Worm (Caenorhabditis elegans): ENCODE results near the gene fbxa-160.

fbxa-160 gene

DNA sequence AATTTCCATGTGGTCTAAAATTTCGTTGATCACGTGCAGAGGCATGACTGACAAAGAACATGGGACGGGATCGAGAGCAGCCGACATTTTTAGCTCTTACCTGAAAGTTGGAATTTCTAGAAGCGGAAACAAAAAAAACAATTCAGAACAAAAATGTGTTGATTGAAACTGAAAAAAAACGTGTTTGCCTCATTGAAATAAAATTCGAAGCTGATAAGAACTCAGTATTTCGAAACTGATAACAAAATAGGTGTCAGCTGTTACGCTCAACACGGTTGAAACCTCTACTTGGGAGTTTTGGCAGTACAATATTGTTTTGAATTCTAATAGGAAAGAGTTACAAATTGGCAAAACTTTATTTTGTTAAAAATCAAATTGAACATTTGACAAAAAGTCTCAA lies 15.6 kb downstream of the fbxa-160 start:
- no peak for TF ChIP-seq mab-5 (tag; optimal IDR thresholded peaks at IDR 0.05)

DNA sequence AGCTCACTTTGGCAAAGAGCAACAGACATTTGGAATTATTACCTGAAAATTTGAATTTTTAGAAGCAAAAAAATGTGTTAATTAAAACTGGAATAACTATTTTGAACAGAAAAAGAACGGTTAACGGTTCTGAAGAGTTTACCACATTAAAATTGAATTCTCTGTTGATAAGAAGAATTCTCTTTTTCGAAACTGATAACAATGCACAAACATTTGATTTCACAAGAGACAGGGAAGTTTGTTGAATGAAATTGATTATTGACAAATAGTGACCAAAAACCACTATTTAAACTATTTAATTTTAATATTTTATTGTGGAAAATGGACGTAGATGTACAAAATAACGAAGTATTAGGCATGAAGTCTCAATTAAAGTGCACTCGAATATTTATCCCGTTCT lies 16.9 kb downstream of the fbxa-160 start:
- TF ChIP-seq bed-3 (GFP tag; optimal IDR thresholded peaks at IDR 0.05) (no peak), nhr-76 (tag; optimal IDR thresholded peaks at IDR 0.05) (no peak), mep-1 (tag; optimal IDR thresholded peaks at IDR 0.05) (no peak), snpc-4 (tag; optimal IDR thresholded peaks at IDR 0.05) (no peak), tbx-8 (GFP tag; optimal IDR thresholded peaks at IDR 0.05) (no peak), cnd-1 (tag; optimal IDR thresholded peaks at IDR 0.05) (no peak), unc-62 (GFP tag; optimal IDR thresholded peaks at IDR 0.05) (no peak), nhr-28 (tag; optimal IDR thresholded peaks at IDR 0.05) (no peak), elt-1 (tag; optimal IDR thresholded peaks at IDR 0.05; ENCODE audit: borderline replicate concordance, insufficient read depth) (no peak), ham-2 (GFP tag; optimal IDR thresholded peaks at IDR 0.05) (no peak), mab-5 (tag; optimal IDR thresholded peaks at IDR 0.05) (no peak), mls-2 (tag; optimal IDR thresholded peaks at IDR 0.05) (no peak), zip-8 (tag; optimal IDR thresholded peaks at IDR 0.05) (no peak), blmp-1 (tag; optimal IDR thresholded peaks at IDR 0.05) (no peak), sptf-1 (tag; optimal IDR thresholded peaks at IDR 0.05) (no peak), nhr-2 (tag; optimal IDR thresholded peaks at IDR 0.05) (no peak), hlh-1 (tag; optimal IDR thresholded peaks at IDR 0.05) (no peak), nhr-237 (tag; optimal IDR thresholded peaks at IDR 0.05) (no peak)

DNA sequence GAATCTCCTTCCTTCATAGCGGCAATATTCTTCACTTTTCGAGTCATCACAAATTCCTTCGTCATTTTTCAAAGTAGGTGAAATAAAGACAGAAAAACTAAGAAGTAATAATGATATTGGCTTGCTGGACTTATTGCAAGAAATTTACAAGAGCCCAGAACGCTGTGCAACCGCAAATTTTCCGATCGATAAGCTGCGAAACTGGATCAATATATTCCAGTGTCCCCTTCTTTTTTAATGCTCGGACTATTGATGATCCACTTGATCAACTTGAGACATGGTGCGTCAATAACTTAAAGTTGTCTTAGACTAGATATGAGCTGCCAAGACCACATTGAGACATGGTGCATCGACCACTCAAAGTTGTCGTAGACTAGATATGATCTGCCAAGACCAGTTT lies 18.4 kb downstream of the fbxa-160 start, which contains the start of gene bath-33:
Gene bath-33 (minus strand): TSS at position 101 of the 400 bp plus-strand sequence.
- TF ChIP-seq unc-39 (tag; optimal IDR thresholded peaks at IDR 0.05) (no peak), elt-3 (tag; optimal IDR thresholded peaks at IDR 0.05) (no peak), hlh-1 (tag; optimal IDR thresholded peaks at IDR 0.05) (no peak), nhr-12 (tag; optimal IDR thresholded peaks at IDR 0.05) (no peak), ztf-11 (tag; optimal IDR thresholded peaks at IDR 0.05) (no peak), M03D4.4 (tag; optimal IDR thresholded peaks at IDR 0.05) (no peak)

- TF ChIP-seq ztf-11 (tag; optimal IDR thresholded peaks at IDR 0.05), result no peak
- no peak for TF ChIP-seq lsy-2 (tag; optimal IDR thresholded peaks at IDR 0.05)
- peak; percentile 73 for TF ChIP-seq elt-1 (tag; optimal IDR thresholded peaks at IDR 0.05; ENCODE audit: borderline replicate concordance, insufficient read depth)
These were observed 19.5 kb downstream of the fbxa-160 start for ce11 chrII:1605010-1605409.

DNA sequence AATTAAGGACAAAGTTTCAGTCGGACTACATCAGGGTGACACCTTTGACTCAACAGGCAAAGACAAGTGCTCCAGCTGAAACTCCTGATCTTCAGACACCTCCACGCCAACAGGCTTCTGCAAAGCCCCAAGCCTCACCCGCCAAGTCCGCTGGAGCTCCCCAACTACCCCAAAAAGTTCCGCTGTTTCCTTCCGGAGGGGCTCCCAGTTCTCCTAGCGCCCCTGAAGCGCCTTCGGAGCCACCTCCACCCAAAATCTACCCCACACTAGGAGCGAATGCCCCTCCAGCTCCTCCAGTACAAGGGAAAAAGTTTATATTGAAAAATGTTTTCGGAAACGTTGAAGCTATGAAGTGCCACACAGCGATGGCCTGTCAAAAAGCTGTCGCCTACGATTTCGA lies 21.4 kb downstream of the fbxa-160 start:
- TF ChIP-seq lin-13 (tag; optimal IDR thresholded peaks at IDR 0.05), result no peak
- TF ChIP-seq ham-2 (GFP tag; optimal IDR thresholded peaks at IDR 0.05), result no peak

ce11 chrII:1601507-1601906 lies 23.0 kb downstream of the fbxa-160 start, which contains the start of gene bath-47:
Gene bath-47, plus strand, starts transcription at chrII:1601811.
- TF ChIP-seq ceh-43 (GFP tag; optimal IDR thresholded peaks at IDR 0.05) (no peak), bed-3 (GFP tag; optimal IDR thresholded peaks at IDR 0.05) (no peak), sptf-1 (tag; optimal IDR thresholded peaks at IDR 0.05) (no peak), ztf-11 (tag; optimal IDR thresholded peaks at IDR 0.05) (no peak), mab-5 (tag; optimal IDR thresholded peaks at IDR 0.05) (no peak), cnd-1 (tag; optimal IDR thresholded peaks at IDR 0.05) (no peak), lsy-2 (tag; optimal IDR thresholded peaks at IDR 0.05) (no peak), elt-3 (tag; optimal IDR thresholded peaks at IDR 0.05) (no peak), snpc-4 (tag; optimal IDR thresholded peaks at IDR 0.05) (no peak), nhr-28 (tag; optimal IDR thresholded peaks at IDR 0.05) (no peak), nhr-237 (tag; optimal IDR thresholded peaks at IDR 0.05) (no peak), nhr-2 (tag; optimal IDR thresholded peaks at IDR 0.05) (no peak), tbx-8 (GFP tag; optimal IDR thresholded peaks at IDR 0.05) (no peak)

- TF ChIP-seq snpc-4 (tag; optimal IDR thresholded peaks at IDR 0.05) (no peak), blmp-1 (tag; optimal IDR thresholded peaks at IDR 0.05) (no peak), lin-32 (GFP tag; optimal IDR thresholded peaks at IDR 0.05) (no peak), unc-62 (GFP tag; optimal IDR thresholded peaks at IDR 0.05) (no peak), bed-3 (GFP tag; optimal IDR thresholded peaks at IDR 0.05) (no peak), M03D4.4 (tag; optimal IDR thresholded peaks at IDR 0.05) (no peak), lsy-2 (tag; optimal IDR thresholded peaks at IDR 0.05) (no peak), cnd-1 (tag; optimal IDR thresholded peaks at IDR 0.05) (no peak), lin-13 (tag; optimal IDR thresholded peaks at IDR 0.05) (no peak), elt-3 (tag; optimal IDR thresholded peaks at IDR 0.05) (no peak), nhr-2 (tag; optimal IDR thresholded peaks at IDR 0.05) (no peak), ces-1 (GFP tag; optimal IDR thresholded peaks at IDR 0.05) (no peak), zip-8 (tag; optimal IDR thresholded peaks at IDR 0.05) (no peak), tbx-8 (GFP tag; optimal IDR thresholded peaks at IDR 0.05) (no peak), nhr-28 (tag; optimal IDR thresholded peaks at IDR 0.05) (no peak)
These were observed 23.8 kb downstream of the fbxa-160 start, which contains the start of gene bath-26 for ce11 chrII:1600661-1601060. Gene bath-26, minus strand, starts transcription at chrII:1600761.

Measured in whole organism, mixed stage, embryonic.